Fruit fly (Drosophila melanogaster): ENCODE measurements around the gene NijA.

NijA gene

dm6 chr3L:10693709-10694403 lies 2.8 kb downstream of the NijA start, which contains the start of gene ND-13B (continued):
- TF ChIP-seq tll (GFP tag; optimal IDR thresholded peaks at IDR 0.05) (no peak), CG2129 (GFP tag; IDR thresholded peaks at IDR 0.05; ENCODE audit: partially characterized antibody) (peak; percentile 66), Chrac-16 (GFP tag; optimal IDR thresholded peaks at IDR 0.05) (peak; percentile 9), cad (GFP tag; optimal IDR thresholded peaks at IDR 0.05) (no peak), CG7372 (GFP tag; IDR thresholded peaks at IDR 0.05) (no peak), Dad (GFP tag; optimal IDR thresholded peaks at IDR 0.05) (peak; percentile 33), CG4854 (GFP tag; optimal IDR thresholded peaks at IDR 0.05) (peak; percentile 55), Asciz (GFP tag; optimal IDR thresholded peaks at IDR 0.05) (no peak), CG1529 (GFP tag; optimal IDR thresholded peaks at IDR 0.05) (no peak), YL-1 (GFP tag; optimal IDR thresholded peaks at IDR 0.05) (peak; percentile 18), Scr (GFP tag; IDR thresholded peaks at IDR 0.05; ENCODE audit: partially characterized antibody) (peak; percentile 76), phol (tag; optimal IDR thresholded peaks at IDR 0.05) (peak; percentile 24), Ets97D (GFP tag; optimal IDR thresholded peaks at IDR 0.05) (peak; percentile 44), chinmo (GFP tag; IDR thresholded peaks at IDR 0.05; ENCODE audit: partially characterized antibody) (peak; percentile 64; the same call in 1 of the 4 replicates), CG6791 (GFP tag; IDR thresholded peaks at IDR 0.05; ENCODE audit: partially characterized antibody) (peak; percentile 85), ems (GFP tag; optimal IDR thresholded peaks at IDR 0.05) (no peak), vnd (GFP tag; IDR thresholded peaks at IDR 0.05; ENCODE audit: partially characterized antibody) (0 out of 3 replicates have a peak, but pooled peaks have one; percentile 22), Med (GFP tag) (peak; percentile 86), CG12744 (GFP tag; optimal IDR thresholded peaks at IDR 0.05) (no peak), Trl (optimal IDR thresholded peaks at IDR 0.05) (no peak), Trl (GFP tag; optimal IDR thresholded peaks at IDR 0.05) (no peak), CG13287 (GFP tag; IDR thresholded peaks at IDR 0.05; ENCODE audit: partially characterized antibody) (peak; percentile 85), CG15514 (GFP tag; optimal IDR thresholded peaks at IDR 0.05) (peak; percentile 70), HLH54F (GFP tag; optimal IDR thresholded peaks at IDR 0.05) (peak; percentile 33), hth (optimal IDR thresholded peaks at IDR 0.05) (no peak), CG18262 (tag; optimal IDR thresholded peaks at IDR 0.05) (no peak), CG11560 (tag; IDR thresholded peaks at IDR 0.05) (no peak), Myb (GFP tag; optimal IDR thresholded peaks at IDR 0.05) (peak; percentile 17), CG3847 (GFP tag; IDR thresholded peaks at IDR 0.05) (peak; percentile 29; the same call in 1 of the 2 replicates), sd (tag; optimal IDR thresholded peaks at IDR 0.05) (peak; percentile 7), unc-4 (GFP tag; IDR thresholded peaks at IDR 0.05; ENCODE audit: partially characterized antibody) (peak; percentile 79), Hand (GFP tag; optimal IDR thresholded peaks at IDR 0.05) (no peak), lbe (GFP tag; optimal IDR thresholded peaks at IDR 0.05) (peak; percentile 33), Six4 (GFP tag; optimal IDR thresholded peaks at IDR 0.05) (peak; percentile 3), CG1603 (tag; optimal IDR thresholded peaks at IDR 0.05) (peak; percentile 6), CG9932 (GFP tag; IDR thresholded peaks at IDR 0.05) (no peak; the same call in 1 of the 2 replicates), nau (GFP tag; optimal IDR thresholded peaks at IDR 0.05) (peak; percentile 36), fu2 (GFP tag; optimal IDR thresholded peaks at IDR 0.05) (no peak), scrt (GFP tag; optimal IDR thresholded peaks at IDR 0.05) (no peak), CG7987 (GFP tag; optimal IDR thresholded peaks at IDR 0.05) (peak; percentile 33), CG10147 (GFP tag; optimal IDR thresholded peaks at IDR 0.05) (peak; percentile 38), CG17361 (GFP tag; IDR thresholded peaks at IDR 0.05) (no peak), knrl (GFP tag; IDR thresholded peaks at IDR 0.05; ENCODE audit: partially characterized antibody) (peak; percentile 62; the same call in 2 of the 3 replicates), CG4730 (GFP tag; IDR thresholded peaks at IDR 0.05) (no peak), CG18764 (GFP tag; optimal IDR thresholded peaks at IDR 0.05) (peak; percentile 18), gfzf (GFP tag; optimal IDR thresholded peaks at IDR 0.05) (peak; percentile 11), CG17385 (GFP tag; optimal IDR thresholded peaks at IDR 0.05) (no peak), lilli (GFP tag; optimal IDR thresholded peaks at IDR 0.05) (peak; percentile 21), CG15696 (tag; optimal IDR thresholded peaks at IDR 0.05) (no peak)
